Worm (Caenorhabditis elegans): ENCODE measurements around the gene R160.13.
A peak's percentile ranks its signal among the peaks of the same experiment; 100 is the strongest.

The R160.13 gene

ce11 chrX:4409591-4410279 lies 38.4 kb upstream of the R160.13 start:
- TF ChIP-seq lin-13 (GFP tag; optimal IDR thresholded peaks at IDR 0.05) (no peak), zag-1 (tag; optimal IDR thresholded peaks at IDR 0.05) (no peak)

- TF ChIP-seq mab-5 (tag; optimal IDR thresholded peaks at IDR 0.05) (peak; percentile 76), alr-1 (tag; optimal IDR thresholded peaks at IDR 0.05) (no peak), unc-55 (GFP tag; optimal IDR thresholded peaks at IDR 0.05) (peak; percentile 52), ZK546.5 (tag; optimal IDR thresholded peaks at IDR 0.05) (no peak), zag-1 (tag; optimal IDR thresholded peaks at IDR 0.05) (peak; percentile 22)
Observed at ce11 chrX:4408466-4408865, 37.2 kb upstream of the R160.13 start.

- TF ChIP-seq sma-9 (GFP tag; optimal IDR thresholded peaks at IDR 0.05), result peak; percentile 19
- no peak for TF ChIP-seq sma-9 (tag; optimal IDR thresholded peaks at IDR 0.05)
- peak in 1 of 2 experiments; percentile 24 for TF ChIP-seq mdl-1 (tag; optimal IDR thresholded peaks at IDR 0.05)
- TF ChIP-seq mab-5 (tag; optimal IDR thresholded peaks at IDR 0.05), result peak; percentile 44
- peak; percentile 9 for TF ChIP-seq unc-55 (GFP tag; optimal IDR thresholded peaks at IDR 0.05)
- TF ChIP-seq nhr-23 (tag; optimal IDR thresholded peaks at IDR 0.05), result no peak
- peak; percentile 8 for TF ChIP-seq zag-1 (tag; optimal IDR thresholded peaks at IDR 0.05)
Observed at ce11 chrX:4404717-4405116, 33.4 kb upstream of the R160.13 start.

ce11 chrX:4402854-4403253 lies 31.5 kb upstream of the R160.13 start, which contains the start of gene D1079.1:
D1079.1 (plus strand) TSS chrX:4403154.
- TF ChIP-seq unc-55 (GFP tag; optimal IDR thresholded peaks at IDR 0.05) (peak; percentile 31), nhr-21 (tag; optimal IDR thresholded peaks at IDR 0.05) (no peak)

DNA sequence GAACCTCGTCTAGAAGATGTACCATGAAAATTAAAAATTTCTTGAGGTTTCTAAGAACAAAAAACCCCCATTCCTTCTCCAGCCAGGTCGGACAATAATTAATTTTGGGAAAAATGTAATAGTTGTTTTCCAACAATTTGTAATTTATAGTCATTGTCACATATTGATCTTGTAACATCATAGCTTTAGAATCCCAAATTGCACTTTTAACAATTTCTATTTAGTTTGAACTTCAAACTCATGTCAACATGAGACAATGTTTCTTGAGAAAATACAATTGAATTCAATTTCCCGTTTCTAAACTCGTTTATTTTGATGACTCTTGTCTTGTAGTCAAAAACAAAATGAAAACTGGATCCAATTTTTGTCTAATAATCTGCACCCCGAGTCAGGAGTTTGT lies 29.0 kb upstream of the R160.13 start:
- TF ChIP-seq skn-1 (tag; optimal IDR thresholded peaks at IDR 0.05) (no peak), R02D3.7 (tag; optimal IDR thresholded peaks at IDR 0.05) (no peak), C34F6.9 (tag; optimal IDR thresholded peaks at IDR 0.05) (no peak), aly-2 (tag; optimal IDR thresholded peaks at IDR 0.05) (no peak), nhr-11 (tag; optimal IDR thresholded peaks at IDR 0.05) (no peak), blmp-1 (tag; optimal IDR thresholded peaks at IDR 0.05; ENCODE audit: insufficient read depth) (no peak), crh-2 (tag; optimal IDR thresholded peaks at IDR 0.05) (no peak), lin-11 (tag; optimal IDR thresholded peaks at IDR 0.05) (no peak), unc-55 (GFP tag; optimal IDR thresholded peaks at IDR 0.05) (no peak), nhr-10 (tag; optimal IDR thresholded peaks at IDR 0.05) (no peak), elt-1 (tag; optimal IDR thresholded peaks at IDR 0.05) (no peak), alr-1 (tag; optimal IDR thresholded peaks at IDR 0.05) (no peak), mdl-1 (tag; optimal IDR thresholded peaks at IDR 0.05) (no peak), sma-9 (GFP tag; optimal IDR thresholded peaks at IDR 0.05) (no peak), sma-9 (tag; optimal IDR thresholded peaks at IDR 0.05) (no peak), nhr-237 (tag; optimal IDR thresholded peaks at IDR 0.05) (no peak), mbf-1 (tag; optimal IDR thresholded peaks at IDR 0.05) (no peak), nhr-23 (tag; optimal IDR thresholded peaks at IDR 0.05) (no peak)

ce11 chrX:4397460-4397859 lies 26.1 kb upstream of the R160.13 start:
- no peak for TF ChIP-seq ama-1 (optimal IDR thresholded peaks at IDR 0.05)

DNA sequence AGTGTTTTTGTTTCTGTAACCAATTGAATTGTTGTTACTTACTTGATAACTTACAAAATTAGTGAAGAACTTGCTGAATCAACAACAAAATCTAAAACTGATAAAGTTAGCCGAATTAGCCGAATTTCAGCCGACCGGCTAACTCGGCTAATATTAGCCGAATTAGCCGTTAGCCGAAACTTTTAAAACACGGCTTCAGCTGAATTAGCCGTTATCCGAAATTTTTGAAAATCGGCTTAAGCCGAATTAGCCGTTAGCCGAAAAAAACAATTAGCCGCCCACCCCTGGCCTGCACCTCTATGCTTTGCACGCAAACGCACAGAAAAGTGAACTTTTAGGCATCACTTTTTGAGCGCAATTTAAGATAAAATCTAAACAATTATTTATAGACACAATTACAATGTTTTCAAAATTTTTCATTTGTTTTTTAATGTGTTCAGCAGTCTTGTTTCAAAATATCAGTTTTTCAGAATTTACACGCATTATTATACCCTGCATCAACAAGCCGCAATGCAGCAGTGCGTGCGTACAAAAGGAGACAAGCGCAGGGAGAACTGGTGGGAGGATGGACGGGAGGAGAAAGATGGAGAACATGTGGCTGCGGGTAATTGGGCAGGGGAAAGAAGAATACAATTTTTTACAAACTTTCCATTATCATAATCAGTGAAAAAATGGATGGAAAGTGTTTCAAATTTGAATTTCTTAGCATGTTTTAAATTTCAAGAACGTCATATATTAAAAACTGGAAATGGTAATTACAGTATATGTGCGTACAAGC lies 23.9 kb upstream of the R160.13 start:
- TF ChIP-seq lsy-2 (tag; optimal IDR thresholded peaks at IDR 0.05) (peak; percentile 59 to 77), C34F6.9 (tag; optimal IDR thresholded peaks at IDR 0.05) (peak; percentile 46), ama-1 (optimal IDR thresholded peaks at IDR 0.05) (no peak), F13H6.1 (tag; optimal IDR thresholded peaks at IDR 0.05) (peak; percentile 79), mdl-1 (tag; optimal IDR thresholded peaks at IDR 0.05) (no peak), sma-9 (GFP tag; optimal IDR thresholded peaks at IDR 0.05) (peak; percentile 47), sma-9 (tag; optimal IDR thresholded peaks at IDR 0.05) (no peak), sem-4 (tag; optimal IDR thresholded peaks at IDR 0.05) (peak; percentile 22), peb-1 (tag; optimal IDR thresholded peaks at IDR 0.05) (no peak), egl-27 (tag; optimal IDR thresholded peaks at IDR 0.05) (peak; percentile 63), aly-2 (tag; optimal IDR thresholded peaks at IDR 0.05) (no peak), dmd-4 (tag; optimal IDR thresholded peaks at IDR 0.05) (no peak), crh-2 (tag; optimal IDR thresholded peaks at IDR 0.05) (peak; percentile 89), ZK546.5 (tag; optimal IDR thresholded peaks at IDR 0.05) (no peak), nhr-21 (tag; optimal IDR thresholded peaks at IDR 0.05) (peak; percentile 85), unc-55 (GFP tag; optimal IDR thresholded peaks at IDR 0.05) (peak; percentile 77), lin-11 (tag; optimal IDR thresholded peaks at IDR 0.05) (no peak), mbf-1 (tag; optimal IDR thresholded peaks at IDR 0.05) (peak; percentile 35), ceh-16 (tag; optimal IDR thresholded peaks at IDR 0.05) (no peak), nhr-6 (tag; optimal IDR thresholded peaks at IDR 0.05) (peak; percentile 49), sma-3 (GFP tag; optimal IDR thresholded peaks at IDR 0.05) (peak; percentile 82), gmeb-1 (tag; optimal IDR thresholded peaks at IDR 0.05) (peak; percentile 82), fos-1 (tag; optimal IDR thresholded peaks at IDR 0.05) (peak; percentile 64), nhr-25 (tag; optimal IDR thresholded peaks at IDR 0.05) (peak; percentile 78), nhr-129 (tag; optimal IDR thresholded peaks at IDR 0.05) (peak; percentile 82), mab-5 (tag; optimal IDR thresholded peaks at IDR 0.05) (peak; percentile 70)

Data from whole organism, L2 larva.